Fruit fly (Drosophila melanogaster): ENCODE results near the gene Drs.

dm6 chr3L:3342307-3342940, 26.9 kb upstream of the Drs start:
- TF ChIP-seq cnc (optimal IDR thresholded peaks at IDR 0.05): no peak
- TF ChIP-seq cic (GFP tag; optimal IDR thresholded peaks at IDR 0.05): no peak
